Worm (Caenorhabditis elegans): ENCODE results near the gene B0304.2.

DNA sequence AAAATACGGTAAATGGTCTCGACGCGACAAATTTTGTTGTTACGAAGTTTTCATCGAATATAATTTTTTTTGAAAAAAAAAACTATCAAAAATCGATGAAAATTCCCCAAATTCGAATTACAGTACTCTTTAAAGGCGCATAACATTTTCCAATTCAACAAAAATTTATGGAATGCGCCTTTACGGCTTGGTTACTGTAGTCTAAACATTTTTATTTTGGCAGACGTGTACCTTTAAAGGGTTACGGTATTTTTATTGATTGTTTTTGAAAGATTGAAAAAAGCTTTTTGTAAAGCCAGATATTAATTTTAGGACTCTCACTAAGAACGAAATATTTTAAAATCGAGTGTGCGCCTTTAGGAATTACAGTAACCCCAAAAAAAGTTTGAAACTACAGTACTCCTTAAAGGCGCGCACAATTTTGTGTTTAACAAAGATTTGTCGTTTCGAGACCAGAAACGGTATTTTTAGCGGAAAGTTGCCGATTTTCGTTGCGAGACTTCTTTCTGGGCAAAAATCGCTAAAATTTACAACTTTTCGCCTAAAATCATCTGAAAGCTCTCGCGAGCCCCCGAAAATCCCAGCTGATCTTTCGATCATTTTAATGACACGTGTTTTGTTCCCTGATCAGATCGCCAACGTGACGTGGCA is 49.3 kb upstream of the B0304.2 start:
- TF ChIP-seq ceh-90 (tag; optimal IDR thresholded peaks at IDR 0.05) = no peak
- no peak for TF ChIP-seq sup-37 (GFP tag; optimal IDR thresholded peaks at IDR 0.05)

All from whole organism, L1 larva.